Worm (Caenorhabditis elegans): ENCODE results near the gene ltd-1.

The ltd-1 gene

DNA sequence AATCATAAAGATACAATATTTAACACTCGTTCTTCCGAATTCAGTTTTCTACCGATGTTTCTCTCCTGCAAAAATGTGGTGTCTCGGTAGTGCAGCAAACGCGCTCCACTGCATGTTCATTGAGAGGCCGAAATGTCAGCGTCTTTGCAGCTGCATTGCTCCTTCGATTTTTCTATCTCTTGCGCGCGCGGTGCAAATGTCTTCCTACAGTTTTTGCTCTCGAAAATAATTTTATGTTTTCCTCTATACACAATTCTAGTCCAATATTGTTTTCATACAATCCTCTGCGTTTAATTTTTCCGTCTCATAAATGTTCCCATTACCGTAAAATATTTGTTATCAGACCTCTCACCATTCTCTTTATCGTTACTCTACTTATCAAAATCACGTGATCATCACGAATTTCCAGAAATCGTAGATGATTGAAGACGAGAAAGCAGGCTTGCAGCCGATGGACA lies 30.2 kb downstream of the ltd-1 start, which contains the start of gene ufd-2 (continued):
- TF ChIP-seq Y116A8C.19 (tag; optimal IDR thresholded peaks at IDR 0.05; ENCODE audit: borderline replicate concordance) (no peak), unc-86 (tag; optimal IDR thresholded peaks at IDR 0.05) (peak; percentile 46), lsy-2 (tag; optimal IDR thresholded peaks at IDR 0.05) (peak; percentile 67 to 89), unc-62 (GFP tag; optimal IDR thresholded peaks at IDR 0.05) (no peak), skn-1 (tag; optimal IDR thresholded peaks at IDR 0.05) (peak; percentile 89), alr-1 (tag; optimal IDR thresholded peaks at IDR 0.05; ENCODE audit: borderline replicate concordance) (no peak), hpl-2 (GFP tag; optimal IDR thresholded peaks at IDR 0.05) (no peak), ama-1 (optimal IDR thresholded peaks at IDR 0.05) (no peak), rnt-1 (tag; optimal IDR thresholded peaks at IDR 0.05) (peak; percentile 86), C16A3.4 (tag; optimal IDR thresholded peaks at IDR 0.05) (peak; percentile 85), pax-3 (tag; optimal IDR thresholded peaks at IDR 0.05) (peak; percentile 60), isw-1 (GFP tag; IDR thresholded peaks at IDR 0.05) (peak; percentile 22), sptf-1 (tag; optimal IDR thresholded peaks at IDR 0.05) (no peak), pag-3 (tag; optimal IDR thresholded peaks at IDR 0.05; ENCODE audit: borderline replicate concordance, insufficient read depth) (no peak), dsc-1 (tag; optimal IDR thresholded peaks at IDR 0.05) (peak; percentile 30), mdl-1 (tag; optimal IDR thresholded peaks at IDR 0.05) (peak in 1 of 2 experiments; percentile 35), ztf-11 (tag; optimal IDR thresholded peaks at IDR 0.05) (peak in 1 of 2 experiments; percentile 25), ceh-82 (tag; optimal IDR thresholded peaks at IDR 0.05) (peak; percentile 45 to 76 (median 74)), C34B4.2 (tag; optimal IDR thresholded peaks at IDR 0.05) (no peak), egl-27 (tag; optimal IDR thresholded peaks at IDR 0.05) (no peak), grh-1 (GFP tag; IDR thresholded peaks at IDR 0.05) (no peak), egl-13 (tag; optimal IDR thresholded peaks at IDR 0.05) (no peak), nhr-20 (tag; optimal IDR thresholded peaks at IDR 0.05) (peak; percentile 70), lin-35 (GFP tag; optimal IDR thresholded peaks at IDR 0.05) (peak; percentile 72 to 83), nhr-76 (tag; optimal IDR thresholded peaks at IDR 0.05) (no peak), blmp-1 (tag; optimal IDR thresholded peaks at IDR 0.05) (peak; percentile 55), sup-37 (GFP tag; optimal IDR thresholded peaks at IDR 0.05) (no peak), fkh-10 (GFP tag; optimal IDR thresholded peaks at IDR 0.05) (peak; percentile 16), pqm-1 (tag; optimal IDR thresholded peaks at IDR 0.05) (no peak), tbx-2 (tag; optimal IDR thresholded peaks at IDR 0.05) (no peak), unc-98 (GFP tag; IDR thresholded peaks at IDR 0.05) (no peak), nhr-47 (tag; optimal IDR thresholded peaks at IDR 0.05) (peak; percentile 64), zip-4 (GFP tag; optimal IDR thresholded peaks at IDR 0.05) (no peak)

- TF ChIP-seq blmp-1 (tag; optimal IDR thresholded peaks at IDR 0.05) (no peak), aha-1 (tag; optimal IDR thresholded peaks at IDR 0.05) (no peak), nhr-90 (tag; optimal IDR thresholded peaks at IDR 0.05; ENCODE audit: poor library complexity) (no peak), skn-1 (tag; optimal IDR thresholded peaks at IDR 0.05) (no peak), efl-3 (GFP tag; optimal IDR thresholded peaks at IDR 0.05) (no peak), lsy-2 (tag; optimal IDR thresholded peaks at IDR 0.05) (no peak), unc-62 (GFP tag; optimal IDR thresholded peaks at IDR 0.05) (no peak), unc-86 (tag; optimal IDR thresholded peaks at IDR 0.05) (no peak), F16B12.6 (tag; optimal IDR thresholded peaks at IDR 0.05) (no peak), swsn-7 (tag; optimal IDR thresholded peaks at IDR 0.05) (no peak), nhr-47 (tag; optimal IDR thresholded peaks at IDR 0.05) (peak; percentile 55), irx-1 (tag; optimal IDR thresholded peaks at IDR 0.05) (no peak), vab-15 (tag; optimal IDR thresholded peaks at IDR 0.05) (no peak), mdl-1 (tag; optimal IDR thresholded peaks at IDR 0.05) (no peak), nhr-76 (tag; optimal IDR thresholded peaks at IDR 0.05) (no peak), C04F5.9 (tag; optimal IDR thresholded peaks at IDR 0.05) (no peak), pax-3 (tag; optimal IDR thresholded peaks at IDR 0.05) (no peak), mep-1 (tag; optimal IDR thresholded peaks at IDR 0.05) (no peak), jun-1 (tag; optimal IDR thresholded peaks at IDR 0.05) (no peak), tbx-2 (tag; optimal IDR thresholded peaks at IDR 0.05) (no peak), fkh-4 (tag; optimal IDR thresholded peaks at IDR 0.05; ENCODE audit: borderline replicate concordance) (no peak), alr-1 (tag; optimal IDR thresholded peaks at IDR 0.05; ENCODE audit: borderline replicate concordance) (no peak), egl-13 (tag; optimal IDR thresholded peaks at IDR 0.05) (peak; percentile 64), snpc-4 (tag; optimal IDR thresholded peaks at IDR 0.05) (no peak), ztf-4 (tag; optimal IDR thresholded peaks at IDR 0.05) (no peak), efl-1 (optimal IDR thresholded peaks at IDR 0.05) (no peak), efl-1 (GFP tag; optimal IDR thresholded peaks at IDR 0.05 in 1 of 2) (no peak), elt-2 (tag; optimal IDR thresholded peaks at IDR 0.05) (no peak), C34B4.2 (tag; optimal IDR thresholded peaks at IDR 0.05) (no peak), zag-1 (tag; optimal IDR thresholded peaks at IDR 0.05) (no peak), fkh-8 (tag; optimal IDR thresholded peaks at IDR 0.05) (peak; percentile 47)
Measured at ce11 chrII:8059532-8059931, 33.0 kb downstream of the ltd-1 start.

All from whole organism, L1 larva.